Fruit fly (Drosophila melanogaster): ENCODE data around the gene dachs.

dachs gene

dm6 chr2L:8471667-8472066, 5.0 kb downstream of the dachs start:
- TF ChIP-seq Snoo (tag; optimal IDR thresholded peaks at IDR 0.05) (peak; percentile 31), fd96Ca (GFP tag; IDR thresholded peaks at IDR 0.05) (no peak), CG8301 (tag; optimal IDR thresholded peaks at IDR 0.05) (peak; percentile 85), D1 (tag; optimal IDR thresholded peaks at IDR 0.05) (peak; percentile 70), CG10348 (GFP tag; IDR thresholded peaks at IDR 0.05) (no peak), CG17806 (tag; optimal IDR thresholded peaks at IDR 0.05) (peak; percentile 69), Pif1A (GFP tag; optimal IDR thresholded peaks at IDR 0.05) (peak; percentile 62), CG12605 (GFP tag; IDR thresholded peaks at IDR 0.05) (0 out of 2 replicates have a peak, but pooled peaks have one; percentile 20), CG14655 (GFP tag; optimal IDR thresholded peaks at IDR 0.05) (peak; percentile 86), CG15710 (tag; optimal IDR thresholded peaks at IDR 0.05) (peak; percentile 71), CG9948 (tag; optimal IDR thresholded peaks at IDR 0.05) (peak; percentile 84), EcR (GFP tag; optimal IDR thresholded peaks at IDR 0.05) (peak; percentile 3), Pif1B (GFP tag; optimal IDR thresholded peaks at IDR 0.05) (peak; percentile 36), CG4496 (GFP tag; IDR thresholded peaks at IDR 0.05) (0 out of 3 replicates have a peak, but pooled peaks have one; percentile 33), CG34367 (tag; optimal IDR thresholded peaks at IDR 0.05) (peak; percentile 66), rn (GFP tag; IDR thresholded peaks at IDR 0.05) (no peak), CG8159 (tag; optimal IDR thresholded peaks at IDR 0.05) (peak; percentile 76), CG13204 (GFP tag; optimal IDR thresholded peaks at IDR 0.05) (no peak), Ets98B (GFP tag; IDR thresholded peaks at IDR 0.05) (no peak), gl (tag; optimal IDR thresholded peaks at IDR 0.05) (no peak), CG32121 (GFP tag; IDR thresholded peaks at IDR 0.05) (peak; percentile 52; the same call in 1 of the 2 replicates)

- TF ChIP-seq CG8301 (tag; optimal IDR thresholded peaks at IDR 0.05) (peak; percentile 77), CG32121 (GFP tag; IDR thresholded peaks at IDR 0.05) (peak; percentile 30; the same call in 1 of the 2 replicates), D1 (tag; optimal IDR thresholded peaks at IDR 0.05) (peak; percentile 51), EcR (GFP tag; optimal IDR thresholded peaks at IDR 0.05) (peak; percentile 32), Pif1A (GFP tag; optimal IDR thresholded peaks at IDR 0.05) (peak; percentile 76), Ets98B (GFP tag; IDR thresholded peaks at IDR 0.05) (peak; percentile 74), CG10348 (GFP tag; IDR thresholded peaks at IDR 0.05) (no peak), rn (GFP tag; IDR thresholded peaks at IDR 0.05) (peak; percentile 45; the same call in 1 of the 2 replicates), CG17806 (tag; optimal IDR thresholded peaks at IDR 0.05) (peak; percentile 88), fd96Ca (GFP tag; IDR thresholded peaks at IDR 0.05) (peak; percentile 73), CG15710 (tag; optimal IDR thresholded peaks at IDR 0.05) (peak; percentile 79), CG12605 (GFP tag; IDR thresholded peaks at IDR 0.05) (peak; percentile 56), gl (tag; optimal IDR thresholded peaks at IDR 0.05) (peak; percentile 65), Pif1B (GFP tag; optimal IDR thresholded peaks at IDR 0.05) (peak; percentile 80), Snoo (tag; optimal IDR thresholded peaks at IDR 0.05) (peak; percentile 73), CG8159 (tag; optimal IDR thresholded peaks at IDR 0.05) (peak; percentile 88), CG13204 (GFP tag; optimal IDR thresholded peaks at IDR 0.05) (peak; percentile 75), CG4496 (GFP tag; IDR thresholded peaks at IDR 0.05) (peak; percentile 81), CG14655 (GFP tag; optimal IDR thresholded peaks at IDR 0.05) (peak; percentile 82), CG9948 (tag; optimal IDR thresholded peaks at IDR 0.05) (peak; percentile 80), CG34367 (tag; optimal IDR thresholded peaks at IDR 0.05) (peak; percentile 64)
Measured at dm6 chr2L:8473448-8473847, 6.8 kb downstream of the dachs start.

- no peak for TF ChIP-seq Pif1B (GFP tag; optimal IDR thresholded peaks at IDR 0.05)
- no peak for TF ChIP-seq gl (tag; optimal IDR thresholded peaks at IDR 0.05)
- TF ChIP-seq CG15710 (tag; optimal IDR thresholded peaks at IDR 0.05), result no peak
- TF ChIP-seq CG17806 (tag; optimal IDR thresholded peaks at IDR 0.05), result no peak
- no peak for TF ChIP-seq Snoo (tag; optimal IDR thresholded peaks at IDR 0.05)
- no peak for TF ChIP-seq CG14655 (GFP tag; optimal IDR thresholded peaks at IDR 0.05)
- TF ChIP-seq Pif1A (GFP tag; optimal IDR thresholded peaks at IDR 0.05), result no peak
- no peak for TF ChIP-seq CG4496 (GFP tag; IDR thresholded peaks at IDR 0.05)
- TF ChIP-seq EcR (GFP tag; optimal IDR thresholded peaks at IDR 0.05), result no peak
- no peak for TF ChIP-seq CG34367 (tag; optimal IDR thresholded peaks at IDR 0.05)
- TF ChIP-seq CG13204 (GFP tag; optimal IDR thresholded peaks at IDR 0.05), result no peak
- no peak for TF ChIP-seq rn (GFP tag; IDR thresholded peaks at IDR 0.05)
- no peak for TF ChIP-seq CG9948 (tag; optimal IDR thresholded peaks at IDR 0.05)
- no peak for TF ChIP-seq CG8301 (tag; optimal IDR thresholded peaks at IDR 0.05)
- TF ChIP-seq CG12605 (GFP tag; IDR thresholded peaks at IDR 0.05), result no peak
- no peak for TF ChIP-seq D1 (tag; optimal IDR thresholded peaks at IDR 0.05)
- TF ChIP-seq CG10348 (GFP tag; IDR thresholded peaks at IDR 0.05), result no peak
- no peak for TF ChIP-seq CG32121 (GFP tag; IDR thresholded peaks at IDR 0.05)
- TF ChIP-seq fd96Ca (GFP tag; IDR thresholded peaks at IDR 0.05), result no peak
Measured at dm6 chr2L:8477049-8477448, 10.4 kb downstream of the dachs start, which contains the start of gene CheA29a. Gene CheA29a (plus strand): TSS chr2L:8477349.

- no peak for TF ChIP-seq CG10348 (GFP tag; IDR thresholded peaks at IDR 0.05)
- no peak for TF ChIP-seq Pif1A (GFP tag; optimal IDR thresholded peaks at IDR 0.05)
- no peak for TF ChIP-seq CG12605 (GFP tag; IDR thresholded peaks at IDR 0.05)
- TF ChIP-seq rn (GFP tag; IDR thresholded peaks at IDR 0.05), result no peak
- TF ChIP-seq CG13204 (GFP tag; optimal IDR thresholded peaks at IDR 0.05), result no peak
- TF ChIP-seq Ets98B (GFP tag; IDR thresholded peaks at IDR 0.05), result no peak
- no peak for TF ChIP-seq CG15710 (tag; optimal IDR thresholded peaks at IDR 0.05)
- no peak for TF ChIP-seq CG4496 (GFP tag; IDR thresholded peaks at IDR 0.05)
- no peak for TF ChIP-seq D1 (tag; optimal IDR thresholded peaks at IDR 0.05)
- TF ChIP-seq EcR (GFP tag; optimal IDR thresholded peaks at IDR 0.05), result no peak
- no peak for TF ChIP-seq gl (tag; optimal IDR thresholded peaks at IDR 0.05)
- no peak for TF ChIP-seq fd96Ca (GFP tag; IDR thresholded peaks at IDR 0.05)
- no peak for TF ChIP-seq CG9948 (tag; optimal IDR thresholded peaks at IDR 0.05)
Measured at dm6 chr2L:8477971-8478370, 11.4 kb downstream of the dachs start.

dm6 chr2L:8478379-8478778, 11.8 kb downstream of the dachs start:
- no peak for TF ChIP-seq D1 (tag; optimal IDR thresholded peaks at IDR 0.05)
- no peak for TF ChIP-seq Pif1A (GFP tag; optimal IDR thresholded peaks at IDR 0.05)
- TF ChIP-seq CG8301 (tag; optimal IDR thresholded peaks at IDR 0.05), result no peak
- no peak for TF ChIP-seq CG32121 (GFP tag; IDR thresholded peaks at IDR 0.05)
- TF ChIP-seq CG9948 (tag; optimal IDR thresholded peaks at IDR 0.05), result no peak
- no peak for TF ChIP-seq CG14655 (GFP tag; optimal IDR thresholded peaks at IDR 0.05)
- TF ChIP-seq CG4496 (GFP tag; IDR thresholded peaks at IDR 0.05), result no peak
- no peak for TF ChIP-seq CG8159 (tag; optimal IDR thresholded peaks at IDR 0.05)
- no peak for TF ChIP-seq gl (tag; optimal IDR thresholded peaks at IDR 0.05)
- no peak for TF ChIP-seq CG13204 (GFP tag; optimal IDR thresholded peaks at IDR 0.05)
- no peak for TF ChIP-seq Snoo (tag; optimal IDR thresholded peaks at IDR 0.05)
- no peak for TF ChIP-seq Pif1B (GFP tag; optimal IDR thresholded peaks at IDR 0.05)
- TF ChIP-seq CG34367 (tag; optimal IDR thresholded peaks at IDR 0.05), result no peak
- no peak for TF ChIP-seq CG17806 (tag; optimal IDR thresholded peaks at IDR 0.05)
- no peak for TF ChIP-seq CG10348 (GFP tag; IDR thresholded peaks at IDR 0.05)
- no peak for TF ChIP-seq CG12605 (GFP tag; IDR thresholded peaks at IDR 0.05)
